Fruit fly (Drosophila melanogaster) whole organism, embryonic: Measurements from ENCODE around the gene mRpS26.
A peak's percentile ranks its signal among the peaks of the same experiment; 100 is the strongest.

Source experiments
- Antp ChIP-seq: fragments of 200-800 bp; sonication (Bioruptor generic); optimal IDR thresholded peaks from 3 replicates; lab custom pipeline; 2016; ENCODE audit warnings: missing biosample characterization, missing genetic modification characterization
- Atf-2 ChIP-seq: fragments of 200-800 bp; sonication (Bioruptor generic); optimal IDR thresholded peaks from 2 replicates; lab custom pipeline; 2016; ENCODE audit warnings: missing biosample characterization, missing genetic modification characterization
- B-H1 ChIP-seq: fragments of 200-800 bp; sonication (Bioruptor generic); IDR thresholded peaks from 3 replicates; pipeline ENCODE4 v1.3.6; 2022; ENCODE audit warnings: missing biosample characterization, missing genetic modification characterization
- CG10321 ChIP-seq: fragments of 200-800 bp; sonication (Bioruptor generic); IDR thresholded peaks from 2 replicates; pipeline ENCODE4 v1.3.6; 2022; ENCODE audit warnings: missing biosample characterization, missing genetic modification characterization
- CG10979 ChIP-seq: fragments of 200-800 bp; sonication (Bioruptor generic); optimal IDR thresholded peaks from 2 replicates; lab custom pipeline; 2018; ENCODE audit warnings: missing biosample characterization, mild to moderate bottlenecking, missing genetic modification characterization, moderate library complexity
- CG11560 ChIP-seq: fragments of 200-800 bp; sonication (Bioruptor generic); IDR thresholded peaks from 3 replicates; pipeline ENCODE4 v1.3.6; 2022; ENCODE audit warnings: missing biosample characterization, missing genetic modification characterization
- CG12104 ChIP-seq: fragments of 200-800 bp; sonication (Bioruptor generic); optimal IDR thresholded peaks from 3 replicates; lab custom pipeline; 2016; ENCODE audit warnings: missing biosample characterization, missing genetic modification characterization
- CG12942 ChIP-seq: fragments of 200-800 bp; sonication (Bioruptor generic); optimal IDR thresholded peaks from 3 replicates; lab custom pipeline; 2016; ENCODE audit warnings: missing biosample characterization, missing genetic modification characterization
- CG13775 ChIP-seq: fragments of 200-800 bp; sonication (Bioruptor generic); optimal IDR thresholded peaks from 3 replicates; lab custom pipeline; 2017; ENCODE audit warnings: missing biosample characterization, mild to moderate bottlenecking, missing genetic modification characterization
- CG16779 ChIP-seq: fragments of 200-800 bp; sonication (Bioruptor generic); IDR thresholded peaks from 2 replicates; pipeline ENCODE4 v1.3.6; 2022; ENCODE audit warnings: missing biosample characterization, missing genetic modification characterization
- CG17361 ChIP-seq: fragments of 200-800 bp; sonication (Bioruptor generic); IDR thresholded peaks from 3 replicates; pipeline ENCODE4 v1.3.6; 2022; ENCODE audit warnings: missing biosample characterization, missing genetic modification characterization
- CG17912 ChIP-seq: fragments of 200-800 bp; sonication (Bioruptor generic); optimal IDR thresholded peaks from 2 replicates; lab custom pipeline; 2018; ENCODE audit warnings: missing biosample characterization, mild to moderate bottlenecking, missing genetic modification characterization
- CG2129 ChIP-seq: fragments of 200-800 bp; sonication (Bioruptor generic); IDR thresholded peaks from 2 replicates; pipeline ENCODE4 v1.3.6; 2022; ENCODE audit warnings: missing biosample characterization, missing genetic modification characterization; ENCODE audit not compliant: partially characterized antibody
- CG2199 ChIP-seq: fragments of 200-800 bp; sonication (Bioruptor generic); IDR thresholded peaks from 3 replicates; pipeline ENCODE4 v1.3.6; 2022; ENCODE audit warnings: missing biosample characterization, missing genetic modification characterization
- CG2875 ChIP-seq: fragments of 200-800 bp; sonication (Bioruptor generic); optimal IDR thresholded peaks from 2 replicates; lab custom pipeline; 2017; ENCODE audit warnings: missing biosample characterization, mild to moderate bottlenecking, missing genetic modification characterization, missing genetic modification reagents
- CG32532 ChIP-seq: fragments of 200-800 bp; sonication (Bioruptor generic); IDR thresholded peaks from 2 replicates; pipeline ENCODE4 v1.3.6; 2022; ENCODE audit warnings: missing biosample characterization, missing genetic modification characterization
- CG33557 ChIP-seq: fragments of 200-800 bp; sonication (Bioruptor generic); optimal IDR thresholded peaks from 2 replicates; lab custom pipeline; 2019; ENCODE audit warnings: missing biosample characterization, mild to moderate bottlenecking, missing genetic modification characterization, moderate library complexity
- CG34376 ChIP-seq: fragments of 200-800 bp; sonication (Bioruptor generic); optimal IDR thresholded peaks from 2 replicates; lab custom pipeline; 2018; ENCODE audit warnings: missing biosample characterization, mild to moderate bottlenecking, missing genetic modification characterization
- CG3838 ChIP-seq: fragments of 200-800 bp; sonication (Bioruptor generic); optimal IDR thresholded peaks from 3 replicates; lab custom pipeline; 2016; ENCODE audit warnings: missing biosample characterization, missing genetic modification characterization
- CG5953 ChIP-seq: fragments of 200-800 bp; sonication (Bioruptor generic); IDR thresholded peaks from 2 replicates; pipeline ENCODE4 v1.3.6; 2022; ENCODE audit warnings: missing biosample characterization, missing genetic modification characterization
- CG7963 ChIP-seq: fragments of 200-800 bp; sonication (Bioruptor generic); IDR thresholded peaks from 3 replicates; pipeline ENCODE4 v1.3.6; 2022; ENCODE audit warnings: missing biosample characterization, missing genetic modification characterization; ENCODE audit not compliant: partially characterized antibody
- CG8765 ChIP-seq: fragments of 200-800 bp; sonication (Bioruptor generic); IDR thresholded peaks from 2 replicates; pipeline ENCODE4 v1.3.6; 2022; ENCODE audit warnings: missing biosample characterization, missing genetic modification characterization
- CG9609 ChIP-seq: fragments of 200-800 bp; sonication (Bioruptor generic); optimal IDR thresholded peaks from 3 replicates; lab custom pipeline; 2016; ENCODE audit warnings: missing biosample characterization, missing genetic modification characterization
- Fer2 ChIP-seq: fragments of 200-800 bp; sonication (Bioruptor generic); optimal IDR thresholded peaks from 2 replicates; lab custom pipeline; 2018; ENCODE audit warnings: missing biosample characterization, mild to moderate bottlenecking, missing genetic modification characterization, moderate library complexity
- Fer3 ChIP-seq: fragments of 200-800 bp; sonication (Bioruptor generic); optimal IDR thresholded peaks from 2 replicates; lab custom pipeline; 2018; ENCODE audit warnings: missing biosample characterization, mild to moderate bottlenecking, missing genetic modification characterization, moderate library complexity
- HLH4C ChIP-seq: fragments of 200-800 bp; sonication (Bioruptor generic); IDR thresholded peaks from 3 replicates; pipeline ENCODE4 v1.3.6; 2022; ENCODE audit warnings: missing biosample characterization, missing genetic modification characterization; ENCODE audit not compliant: partially characterized antibody
- Hr39 ChIP-seq: fragments of >200 bp; optimal IDR thresholded peaks from 2 replicates; lab custom pipeline; 2017
- Myb ChIP-seq: fragments of 200-800 bp; sonication (Bioruptor generic); optimal IDR thresholded peaks from 2 replicates; lab custom pipeline; 2016; ENCODE audit warnings: missing biosample characterization, missing genetic modification characterization
- NC2β ChIP-seq: fragments of 200-800 bp; sonication (Bioruptor generic); optimal IDR thresholded peaks from 2 replicates; lab custom pipeline; 2016; ENCODE audit warnings: missing biosample characterization, missing genetic modification characterization
- Neu2 ChIP-seq: fragments of 200-800 bp; sonication (Bioruptor generic); optimal IDR thresholded peaks from 3 replicates; lab custom pipeline; 2016; ENCODE audit warnings: missing biosample characterization, missing genetic modification characterization, borderline replicate concordance
- Ravus ChIP-seq: fragments of 200-800 bp; sonication (Bioruptor generic); IDR thresholded peaks from 2 replicates; pipeline ENCODE4 v1.3.6; 2022; ENCODE audit warnings: missing biosample characterization, missing genetic modification characterization
- Trl ChIP-seq, 3 experiments: fragments of >200 bp in 2 of 3; fragments of 200-800 bp in 1 of 3; sonication (Bioruptor generic) in 1 of 3; optimal IDR thresholded peaks; 2 replicates in 1 of 3; 3 replicates in 2 of 3; lab custom pipeline; 2016 to 2017; ENCODE audit warnings: missing biosample characterization in 1 of 3, missing genetic modification characterization in 1 of 3
- abd-A ChIP-seq: fragments of 200-800 bp; sonication (Bioruptor generic); optimal IDR thresholded peaks from 3 replicates; lab custom pipeline; 2019; ENCODE audit warnings: missing biosample characterization, mild to moderate bottlenecking, missing genetic modification characterization, moderate library complexity
- cad ChIP-seq: fragments of >200 bp; optimal IDR thresholded peaks from 2 replicates; lab custom pipeline; 2017; ENCODE audit warnings: missing biosample characterization, missing genetic modification characterization
- da ChIP-seq: fragments of 200-800 bp; sonication (Bioruptor generic); optimal IDR thresholded peaks from 2 replicates; lab custom pipeline; 2016; ENCODE audit warnings: missing biosample characterization, missing genetic modification characterization
- danr ChIP-seq: fragments of 200-800 bp; sonication (Bioruptor generic); IDR thresholded peaks from 2 replicates; pipeline ENCODE4 v1.3.6; 2022; ENCODE audit warnings: missing biosample characterization, missing genetic modification characterization
- dimm ChIP-seq: fragments of 200-800 bp; sonication (Bioruptor generic); IDR thresholded peaks from 2 replicates; pipeline ENCODE4 v1.3.6; 2022; ENCODE audit warnings: missing biosample characterization, missing genetic modification characterization
- exex ChIP-seq: fragments of 200-800 bp; sonication (Bioruptor generic); optimal IDR thresholded peaks from 4 replicates; lab custom pipeline; 2018; ENCODE audit warnings: missing biosample characterization, mild to moderate bottlenecking, missing genetic modification characterization, moderate library complexity
- fd64A ChIP-seq: fragments of 200-800 bp; sonication (Bioruptor generic); optimal IDR thresholded peaks from 3 replicates; lab custom pipeline; 2018; ENCODE audit warnings: missing biosample characterization, mild to moderate bottlenecking, missing genetic modification characterization
- jing ChIP-seq: fragments of 200-800 bp; sonication (Bioruptor generic); optimal IDR thresholded peaks from 2 replicates; lab custom pipeline; 2018; ENCODE audit warnings: missing biosample characterization, mild to moderate bottlenecking, missing genetic modification characterization
- knrl ChIP-seq: fragments of 200-800 bp; sonication (Bioruptor generic); IDR thresholded peaks from 3 replicates; pipeline ENCODE4 v1.3.6; 2022; ENCODE audit warnings: missing biosample characterization, missing genetic modification characterization; ENCODE audit not compliant: partially characterized antibody
- pum ChIP-seq: fragments of 200-800 bp; sonication (Bioruptor generic); optimal IDR thresholded peaks from 2 replicates; lab custom pipeline; 2016; ENCODE audit warnings: missing biosample characterization, missing genetic modification characterization
- repo ChIP-seq: fragments of 200-800 bp; sonication (Bioruptor generic); optimal IDR thresholded peaks from 2 replicates; lab custom pipeline; 2016; ENCODE audit warnings: missing biosample characterization, missing genetic modification characterization
- sc ChIP-seq, 3 experiments: fragments of >200 bp in 2 of 3; fragments of 200-800 bp in 1 of 3; sonication (Bioruptor generic) in 1 of 3; optimal IDR thresholded peaks; 2 replicates in 2 of 3; 3 replicates in 1 of 3; lab custom pipeline; 2017; ENCODE audit warnings: mild to moderate bottlenecking in 1 of 3, missing biosample characterization in 1 of 3, missing genetic modification characterization in 1 of 3, missing genetic modification reagents in 1 of 3
- shn ChIP-seq: fragments of 200-800 bp; sonication (Bioruptor generic); optimal IDR thresholded peaks from 3 replicates; lab custom pipeline; 2016; ENCODE audit warnings: missing biosample characterization, missing genetic modification characterization
- sob ChIP-seq: fragments of 200-800 bp; sonication (Bioruptor generic); IDR thresholded peaks from 2 replicates; pipeline ENCODE4 v1.3.6; 2022; ENCODE audit warnings: missing biosample characterization, missing genetic modification characterization
- sr ChIP-seq: fragments of 200-800 bp; sonication (Bioruptor generic); IDR thresholded peaks from 3 replicates; pipeline ENCODE4 v1.3.6; 2022; ENCODE audit warnings: missing biosample characterization, missing genetic modification characterization
- trem ChIP-seq: fragments of 200-800 bp; optimal IDR thresholded peaks from 3 replicates; lab custom pipeline; 2019; ENCODE audit warnings: missing biosample characterization, mild to moderate bottlenecking, missing genetic modification characterization, moderate library complexity
- ttk ChIP-seq: fragments of 200-800 bp; sonication (Bioruptor generic); IDR thresholded peaks from 2 replicates; pipeline ENCODE4 v2.1.2; 2022; ENCODE audit warnings: missing biosample characterization, missing genetic modification characterization
- twi ChIP-seq: fragments of 200-800 bp; optimal IDR thresholded peaks from 2 replicates; lab custom pipeline; 2019; ENCODE audit warnings: missing biosample characterization, mild to moderate bottlenecking, missing genetic modification characterization, moderate library complexity
- wek ChIP-seq: fragments of 200-800 bp; sonication (Bioruptor generic); optimal IDR thresholded peaks from 3 replicates; lab custom pipeline; 2018; ENCODE audit warnings: missing biosample characterization, mild to moderate bottlenecking, missing genetic modification characterization, moderate library complexity
- zen2 ChIP-seq: fragments of 200-800 bp; sonication (Bioruptor generic); IDR thresholded peaks from 3 replicates; pipeline ENCODE4 v1.3.6; 2022; ENCODE audit warnings: missing biosample characterization, missing genetic modification characterization; ENCODE audit not compliant: partially characterized antibody

Gene mRpS26

DNA sequence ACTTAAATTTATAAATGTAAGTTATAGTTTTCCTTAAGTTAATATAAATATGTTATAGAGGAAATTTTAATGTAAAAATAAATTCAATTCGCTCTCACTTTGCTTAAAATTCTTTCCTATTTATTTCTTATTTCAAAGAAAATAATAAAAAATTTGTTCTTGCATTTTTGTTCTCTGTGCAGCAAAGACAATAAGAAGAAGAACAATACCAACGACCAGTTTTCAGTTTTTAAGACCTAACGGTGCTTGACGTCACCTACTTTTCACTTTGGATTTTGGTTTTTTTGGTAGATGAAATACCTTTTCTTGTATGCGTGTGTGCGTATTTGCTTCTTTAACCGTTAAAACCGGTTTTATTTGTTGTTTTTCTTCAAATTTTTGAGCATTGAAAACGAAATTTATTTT lies 4.2 kb upstream of the mRpS26 start (continued):
- TF ChIP-seq sc (optimal IDR thresholded peaks at IDR 0.05; lab: Kevin White, UChicago), result no peak
- no peak for TF ChIP-seq sc (GFP tag; optimal IDR thresholded peaks at IDR 0.05; lab: Kevin White, UChicago)
- no peak for TF ChIP-seq CG2129 (GFP tag; lab: Robert Waterston, UW)
- no peak for TF ChIP-seq da (GFP tag; lab: Kevin White, UChicago)
- TF ChIP-seq CG33557 (GFP tag; lab: Kevin White, UChicago), result peak; percentile 30
- no peak for TF ChIP-seq sob (GFP tag; lab: Robert Waterston, UW)
- peak; percentile 69 for TF ChIP-seq CG17361 (GFP tag; lab: Robert Waterston, UW)
- no peak for TF ChIP-seq jing (GFP tag; lab: Kevin White, UChicago)
- no peak for TF ChIP-seq exex (tag; lab: Kevin White, UChicago)
- TF ChIP-seq CG3838 (GFP tag; lab: Kevin White, UChicago), result no peak
- TF ChIP-seq fd64A (GFP tag; lab: Kevin White, UChicago), result no peak
- no peak for TF ChIP-seq zen2 (GFP tag; lab: Robert Waterston, UW)
- no peak for TF ChIP-seq CG12104
- no peak for TF ChIP-seq CG12942 (GFP tag; lab: Kevin White, UChicago)
- TF ChIP-seq CG2199 (GFP tag; lab: Robert Waterston, UW), result no peak
- no peak for TF ChIP-seq HLH4C (GFP tag; lab: Robert Waterston, UW)
- no peak for TF ChIP-seq ttk (GFP tag; lab: Robert Waterston, UW)
- no peak for TF ChIP-seq CG16779 (GFP tag; lab: Robert Waterston, UW)
- no peak for TF ChIP-seq B-H1
- no peak for TF ChIP-seq Ravus
- no peak for TF ChIP-seq dimm (GFP tag; lab: Robert Waterston, UW)
- no peak for TF ChIP-seq wek (GFP tag; lab: Kevin White, UChicago)
- no peak for TF ChIP-seq CG5953 (GFP tag; lab: Robert Waterston, UW)
- TF ChIP-seq Myb (GFP tag; lab: Kevin White, UChicago), result no peak
- no peak for TF ChIP-seq CG34376
- no peak for TF ChIP-seq knrl (GFP tag; lab: Robert Waterston, UW)
- TF ChIP-seq sr (GFP tag; lab: Robert Waterston, UW), result no peak
- no peak for TF ChIP-seq CG8765 (GFP tag; lab: Robert Waterston, UW)
- peak; percentile 80 for TF ChIP-seq CG10979 (tag; lab: Kevin White, UChicago)
- no peak for TF ChIP-seq cad (GFP tag; lab: Kevin White, UChicago)
- no peak for TF ChIP-seq CG9609
- TF ChIP-seq Trl (optimal IDR thresholded peaks at IDR 0.05; lab: Kevin White, UChicago), result no peak
- no peak for TF ChIP-seq Trl (GFP tag; optimal IDR thresholded peaks at IDR 0.05; lab: Kevin White, UChicago)
- TF ChIP-seq Antp (GFP tag; lab: Kevin White, UChicago), result no peak
- TF ChIP-seq CG11560 (tag; lab: Robert Waterston, UW), result no peak
- TF ChIP-seq CG2875, result no peak
- TF ChIP-seq pum (GFP tag; lab: Kevin White, UChicago), result no peak
- peak; percentile 45 for TF ChIP-seq trem (tag; lab: Kevin White, UChicago)
- TF ChIP-seq shn (GFP tag; lab: Kevin White, UChicago), result no peak
- no peak for TF ChIP-seq CG17912 (GFP tag; lab: Kevin White, UChicago)
- no peak for TF ChIP-seq repo
- no peak for TF ChIP-seq danr (GFP tag; lab: Robert Waterston, UW)
- TF ChIP-seq Atf-2 (GFP tag; lab: Kevin White, UChicago), result no peak
- TF ChIP-seq Fer2 (tag; lab: Kevin White, UChicago), result no peak
- no peak for TF ChIP-seq CG7963
- TF ChIP-seq NC2β (GFP tag; lab: Kevin White, UChicago), result no peak
- no peak for TF ChIP-seq Neu2
- TF ChIP-seq CG32532 (GFP tag; lab: Robert Waterston, UW), result no peak
- no peak for TF ChIP-seq abd-A (tag; lab: Kevin White, UChicago)
- no peak for TF ChIP-seq Hr39 (lab: Kevin White, UChicago)
- TF ChIP-seq Fer3 (tag; lab: Kevin White, UChicago), result no peak
- TF ChIP-seq twi (tag; lab: Kevin White, UChicago), result no peak
- no peak for TF ChIP-seq CG10321 (GFP tag; lab: Robert Waterston, UW)
- no peak for TF ChIP-seq CG13775 (GFP tag; lab: Kevin White, UChicago)
